Worm (Caenorhabditis elegans) whole organism, mixed stage, embryonic: Measurements from ENCODE around the gene pqn-41.

Source experiments
- M03D4.4 ChIP-seq: sonication (generic microtip); optimal IDR thresholded peaks from 2 replicates; lab custom pipeline; 2017; ENCODE audit warnings: mild to moderate bottlenecking, missing genetic modification characterization, missing compliant biosample characterization
- elt-1 ChIP-seq: sonication (generic microtip); optimal IDR thresholded peaks from 2 replicates; lab custom pipeline; 2017; ENCODE audit warnings: missing genetic modification characterization, mild to moderate bottlenecking, missing compliant biosample characterization, antibody characterized with exemption, moderate library complexity, borderline replicate concordance; ENCODE audit not compliant: insufficient read depth
- mab-5 ChIP-seq: fragments of 150-350 bp; optimal IDR thresholded peaks from 2 replicates; lab custom pipeline; 2014; ENCODE audit warnings: missing biosample characterization, missing genetic modification characterization
- nhr-12 ChIP-seq: fragments of 150-350 bp; optimal IDR thresholded peaks from 2 replicates; lab custom pipeline; 2014; ENCODE audit warnings: missing biosample characterization, missing genetic modification characterization
- nhr-2 ChIP-seq: fragments of 150-350 bp; optimal IDR thresholded peaks from 2 replicates; lab custom pipeline; 2014; ENCODE audit warnings: missing biosample characterization, missing genetic modification characterization
- nhr-237 ChIP-seq: fragments of 150-350 bp; optimal IDR thresholded peaks from 2 replicates; lab custom pipeline; 2014; ENCODE audit warnings: missing biosample characterization, missing genetic modification characterization
- nhr-76 ChIP-seq: sonication (generic microtip); optimal IDR thresholded peaks from 2 replicates; lab custom pipeline; 2017; ENCODE audit warnings: missing biosample characterization, missing genetic modification characterization
- pha-4 ChIP-seq: fragments of 150-350 bp; optimal IDR thresholded peaks from 2 replicates; lab custom pipeline; 2018; ENCODE audit warnings: missing biosample characterization, missing genetic modification reagents, missing genetic modification characterization
- snpc-4 ChIP-seq: fragments of 150-350 bp; optimal IDR thresholded peaks from 2 replicates; lab custom pipeline; 2014; ENCODE audit warnings: missing biosample characterization, missing genetic modification characterization
- unc-39 ChIP-seq: fragments of 150-350 bp; optimal IDR thresholded peaks from 2 replicates; lab custom pipeline; 2014; ENCODE audit warnings: missing biosample characterization, missing genetic modification characterization
- ztf-11 ChIP-seq: fragments of 150-350 bp; optimal IDR thresholded peaks from 2 replicates; lab custom pipeline; 2014; ENCODE audit warnings: missing biosample characterization, missing genetic modification characterization

ce11 chrIII:1926456-1926855, 20.7 kb downstream of the pqn-41 start:
- TF ChIP-seq nhr-2 = peak; percentile 25
- no peak for TF ChIP-seq nhr-76 (tag; lab: Kevin White, UChicago)
- TF ChIP-seq nhr-12 = peak; percentile 70
- TF ChIP-seq M03D4.4 (tag; lab: Kevin White, UChicago) = no peak
- TF ChIP-seq snpc-4 (tag; lab: Kevin White, UChicago) = no peak
- peak; percentile 0 for TF ChIP-seq mab-5 (tag; lab: Kevin White, UChicago)
- peak; percentile 19 for TF ChIP-seq elt-1
- peak; percentile 18 for TF ChIP-seq ztf-11 (tag; lab: Kevin White, UChicago)
- peak; percentile 98 for TF ChIP-seq pha-4
- TF ChIP-seq nhr-237 (tag; lab: Kevin White, UChicago) = peak; percentile 61
- TF ChIP-seq unc-39 (tag; lab: Kevin White, UChicago) = no peak
